Fruit fly (Drosophila melanogaster): ENCODE results near the gene CG32262.

Gene CG32262

DNA sequence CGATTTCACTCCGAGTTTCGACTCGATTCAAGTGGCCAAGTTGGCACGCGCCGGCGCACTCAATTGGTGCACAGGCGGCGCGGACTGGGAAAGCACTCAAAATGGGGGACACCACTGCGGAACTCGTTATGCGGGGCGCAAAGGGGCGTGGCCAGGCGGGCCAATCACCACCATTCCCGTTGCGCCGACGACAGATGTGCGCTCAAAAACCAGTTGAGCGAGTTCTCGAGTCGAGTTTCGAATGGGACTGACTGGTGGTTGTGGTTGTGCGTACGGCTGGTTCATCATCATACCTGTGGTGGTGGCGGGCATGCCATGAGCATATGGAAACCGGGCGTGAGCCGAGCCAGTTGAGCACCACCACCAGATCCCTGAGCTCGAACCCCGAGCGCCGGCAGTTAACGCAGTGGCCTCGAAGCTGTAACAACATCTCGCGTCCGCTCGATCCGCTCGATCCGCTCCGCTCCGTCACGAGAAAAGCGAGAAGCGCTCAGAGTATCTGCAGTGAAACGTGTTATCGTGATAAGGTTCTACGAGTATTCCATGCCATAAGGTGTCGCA lies 35.9 kb upstream of the CG32262 start, which contains the start of gene Awh (continued):
- TF ChIP-seq hkb (optimal IDR thresholded peaks at IDR 0.05) (no peak), hkb (GFP tag; IDR thresholded peaks at IDR 0.05) (peak; percentile 54), gro (GFP tag; optimal IDR thresholded peaks at IDR 0.05) (no peak), CG4328 (GFP tag; optimal IDR thresholded peaks at IDR 0.05) (no peak), gt (GFP tag; IDR thresholded peaks at IDR 0.05) (no peak), CG2712 (tag; optimal IDR thresholded peaks at IDR 0.05) (no peak), vvl (GFP tag; IDR thresholded peaks at IDR 0.05) (peak; percentile 73), Hr78 (GFP tag; optimal IDR thresholded peaks at IDR 0.05) (no peak), CG16863 (GFP tag; optimal IDR thresholded peaks at IDR 0.05) (no peak), Lpt (GFP tag; optimal IDR thresholded peaks at IDR 0.05) (no peak), Doc2 (GFP tag; IDR thresholded peaks at IDR 0.05) (no peak), CG17359 (tag; optimal IDR thresholded peaks at IDR 0.05) (no peak), Chrac-16 (GFP tag; optimal IDR thresholded peaks at IDR 0.05) (no peak), Sry-β (GFP tag; optimal IDR thresholded peaks at IDR 0.05) (no peak), z (GFP tag; IDR thresholded peaks at IDR 0.05) (peak; percentile 99), CG2875 (GFP tag; optimal IDR thresholded peaks at IDR 0.05) (no peak), Dp (GFP tag; optimal IDR thresholded peaks at IDR 0.05) (no peak), CG32772 (GFP tag; IDR thresholded peaks at IDR 0.05) (no peak), jigr1 (GFP tag; IDR thresholded peaks at IDR 0.05) (no peak), exex (tag; optimal IDR thresholded peaks at IDR 0.05) (no peak), Atf6 (GFP tag; IDR thresholded peaks at IDR 0.05) (no peak), CG3163 (GFP tag; optimal IDR thresholded peaks at IDR 0.05) (no peak), CG12155 (GFP tag; optimal IDR thresholded peaks at IDR 0.05) (no peak), Mrtf (GFP tag; IDR thresholded peaks at IDR 0.05) (no peak), Abd-B (GFP tag; optimal IDR thresholded peaks at IDR 0.05) (no peak), ap (GFP tag; IDR thresholded peaks at IDR 0.05) (no peak), CG10959 (GFP tag; IDR thresholded peaks at IDR 0.05) (no peak), knrl (GFP tag; IDR thresholded peaks at IDR 0.05; ENCODE audit: partially characterized antibody) (no peak), CG7928 (GFP tag; optimal IDR thresholded peaks at IDR 0.05) (no peak), CG5180 (GFP tag; optimal IDR thresholded peaks at IDR 0.05) (peak; percentile 78), onecut (GFP tag; IDR thresholded peaks at IDR 0.05) (no peak), zfh1 (GFP tag; IDR thresholded peaks at IDR 0.05) (no peak), ac (GFP tag; optimal IDR thresholded peaks at IDR 0.05) (peak; percentile 19), Camta (GFP tag; optimal IDR thresholded peaks at IDR 0.05) (no peak), CG3847 (GFP tag; IDR thresholded peaks at IDR 0.05) (no peak), Dfd (GFP tag; optimal IDR thresholded peaks at IDR 0.05) (no peak), trh (GFP tag; optimal IDR thresholded peaks at IDR 0.05) (no peak), BtbVII (GFP tag; optimal IDR thresholded peaks at IDR 0.05) (no peak), Sox100B (GFP tag; optimal IDR thresholded peaks at IDR 0.05) (no peak), CG12071 (GFP tag; optimal IDR thresholded peaks at IDR 0.05) (no peak), CG18619 (GFP tag; optimal IDR thresholded peaks at IDR 0.05) (no peak), ttk (GFP tag; IDR thresholded peaks at IDR 0.05) (no peak), CG30431 (GFP tag; optimal IDR thresholded peaks at IDR 0.05) (no peak), wor (GFP tag; IDR thresholded peaks at IDR 0.05) (no peak), ro (GFP tag; IDR thresholded peaks at IDR 0.05) (no peak), TFAM (GFP tag; optimal IDR thresholded peaks at IDR 0.05) (no peak), fd96Cb (tag; optimal IDR thresholded peaks at IDR 0.05) (no peak), CG17802 (tag; optimal IDR thresholded peaks at IDR 0.05) (no peak), CG6791 (GFP tag; IDR thresholded peaks at IDR 0.05; ENCODE audit: partially characterized antibody) (peak; percentile 46; the same call in 1 of the 3 replicates), ase (GFP tag; IDR thresholded peaks at IDR 0.05) (no peak), CG15269 (tag; optimal IDR thresholded peaks at IDR 0.05) (no peak), Pdp1 (GFP tag; optimal IDR thresholded peaks at IDR 0.05) (no peak)
